Fruit fly (Drosophila melanogaster) whole organism, embryonic: ENCODE results near the gene CG31948.

Source experiments
- Ada2b ChIP-seq: fragments of 200-800 bp; sonication (Bioruptor generic); IDR thresholded peaks from 2 replicates; pipeline ENCODE4 v1.3.6; 2022; ENCODE audit warnings: missing biosample characterization, missing genetic modification characterization
- CG10979 ChIP-seq: fragments of 200-800 bp; sonication (Bioruptor generic); optimal IDR thresholded peaks from 2 replicates; lab custom pipeline; 2018; ENCODE audit warnings: missing biosample characterization, mild to moderate bottlenecking, missing genetic modification characterization, moderate library complexity
- CG12942 ChIP-seq: fragments of 200-800 bp; sonication (Bioruptor generic); optimal IDR thresholded peaks from 3 replicates; lab custom pipeline; 2016; ENCODE audit warnings: missing biosample characterization, missing genetic modification characterization
- CG15073 ChIP-seq: fragments of 200-800 bp; sonication (Bioruptor generic); optimal IDR thresholded peaks from 2 replicates; lab custom pipeline; 2016; ENCODE audit warnings: missing biosample characterization, missing genetic modification characterization
- D19A ChIP-seq: fragments of 200-800 bp; optimal IDR thresholded peaks from 3 replicates; lab custom pipeline; 2019; ENCODE audit warnings: missing biosample characterization, mild to moderate bottlenecking, missing genetic modification characterization, moderate library complexity
- D19B ChIP-seq: fragments of 200-800 bp; sonication (Bioruptor generic); optimal IDR thresholded peaks from 2 replicates; lab custom pipeline; 2017; ENCODE audit warnings: missing biosample characterization, mild to moderate bottlenecking, missing genetic modification characterization
- Dip3 ChIP-seq: fragments of 200-800 bp; sonication (Bioruptor generic); optimal IDR thresholded peaks from 3 replicates; lab custom pipeline; 2016; ENCODE audit warnings: missing biosample characterization, missing genetic modification characterization
- Scr ChIP-seq: fragments of 200-800 bp; sonication (Bioruptor generic); IDR thresholded peaks from 2 replicates; pipeline ENCODE4 v1.3.6; 2022; ENCODE audit warnings: missing biosample characterization, missing genetic modification characterization; ENCODE audit not compliant: partially characterized antibody
- Sin3A ChIP-seq: fragments of >200 bp; optimal IDR thresholded peaks from 2 replicates; lab custom pipeline; 2018
- bsh ChIP-seq, 2 experiments: fragments of 200-800 bp; sonication (Bioruptor generic); optimal IDR thresholded peaks; 2 replicates each; lab custom pipeline; 2017 to 2018; ENCODE audit warnings: mild to moderate bottlenecking in 2 of 2, missing biosample characterization in 2 of 2, missing genetic modification characterization in 2 of 2, moderate library complexity in 1 of 2
- cas ChIP-seq: fragments of 200-800 bp; sonication (Bioruptor generic); IDR thresholded peaks from 2 replicates; pipeline ENCODE4 v1.3.6; 2022; ENCODE audit warnings: missing biosample characterization, missing genetic modification characterization
- ro ChIP-seq: fragments of 200-800 bp; sonication (Bioruptor generic); IDR thresholded peaks from 2 replicates; pipeline ENCODE4 v1.3.6; 2022; ENCODE audit warnings: missing biosample characterization, missing genetic modification characterization

dm6 chr2L:2438640-2439276 lies 22.2 kb upstream of the CG31948 start:
- TF ChIP-seq D19B (GFP tag; lab: Kevin White, UChicago), result peak; percentile 66
- no peak for TF ChIP-seq CG12942 (GFP tag; lab: Kevin White, UChicago)
- TF ChIP-seq cas (GFP tag; lab: Robert Waterston, UW), result no peak
- TF ChIP-seq bsh (GFP tag; optimal IDR thresholded peaks at IDR 0.05; lab: Kevin White, UChicago), result no peak
- TF ChIP-seq Scr (GFP tag; lab: Robert Waterston, UW), result no peak
- TF ChIP-seq CG10979, result peak; percentile 1
- TF ChIP-seq D19A (tag; lab: Kevin White, UChicago), result no peak
- no peak for TF ChIP-seq ro
- TF ChIP-seq Ada2b (GFP tag; lab: Robert Waterston, UW), result no peak
- TF ChIP-seq CG15073 (GFP tag; lab: Kevin White, UChicago), result no peak
- TF ChIP-seq Dip3 (GFP tag; lab: Kevin White, UChicago), result no peak
- TF ChIP-seq Sin3A, result no peak
